Worm (Caenorhabditis elegans) whole organism, L4/young adult: ENCODE data around the gene F26C11.3.
A peak's percentile ranks its signal among the peaks of the same experiment; 100 is the strongest.

Experiments
- W03F9.2 ChIP-seq: fragments of 150-350 bp; optimal IDR thresholded peaks from 2 replicates; lab custom pipeline; 2014; ENCODE audit warnings: missing biosample characterization, missing genetic modification characterization
- dao-5 ChIP-seq: sonication (generic microtip); optimal IDR thresholded peaks from 2 replicates; lab custom pipeline; 2016; ENCODE audit warnings: missing genotype, missing genetic modification characterization, moderate library complexity, missing compliant biosample characterization
- him-1 ChIP-seq: sonication (generic microtip); optimal IDR thresholded peaks from 2 replicates; lab custom pipeline; 2016; ENCODE audit warnings: missing genotype, missing genetic modification reagents, missing genetic modification characterization, missing compliant biosample characterization

The F26C11.3 gene

ce11 chrII:9935044-9935599, 20.2 kb upstream of the F26C11.3 start:
- TF ChIP-seq W03F9.2 (tag; lab: Kevin White, UChicago) = no peak
- no peak for TF ChIP-seq him-1 (tag; lab: Kevin White, UChicago)
- TF ChIP-seq dao-5 = no peak

- TF ChIP-seq W03F9.2 (tag; lab: Kevin White, UChicago) (no peak), him-1 (tag; lab: Kevin White, UChicago) (no peak), dao-5 (no peak)
These were observed 19.7 kb upstream of the F26C11.3 start for ce11 chrII:9934570-9934969.

- no peak for TF ChIP-seq him-1 (tag; lab: Kevin White, UChicago)
- TF ChIP-seq W03F9.2 (tag; lab: Kevin White, UChicago) = peak; percentile 24
These were observed 19.1 kb upstream of the F26C11.3 start for ce11 chrII:9933947-9934383.

- no peak for TF ChIP-seq W03F9.2 (tag; lab: Kevin White, UChicago)
- TF ChIP-seq dao-5 = no peak
- TF ChIP-seq him-1 (tag; lab: Kevin White, UChicago) = no peak
These were observed 16.6 kb upstream of the F26C11.3 start, which contains the start of gene pho-11 for ce11 chrII:9931476-9931875. Gene pho-11, plus strand, starts transcription at chrII:9931849.

- TF ChIP-seq him-1 (tag; lab: Kevin White, UChicago) = no peak
- TF ChIP-seq dao-5 = no peak
- no peak for TF ChIP-seq W03F9.2 (tag; lab: Kevin White, UChicago)
These were observed 16.1 kb upstream of the F26C11.3 start for ce11 chrII:9931012-9931411.

- TF ChIP-seq dao-5 = no peak
- TF ChIP-seq W03F9.2 (tag; lab: Kevin White, UChicago) = no peak
- TF ChIP-seq him-1 (tag; lab: Kevin White, UChicago) = no peak
These were observed 13.6 kb upstream of the F26C11.3 start for ce11 chrII:9928470-9928869.

ce11 chrII:9921622-9922269, 6.8 kb upstream of the F26C11.3 start, which contains the start of gene C05C10.2:
Gene C05C10.2, plus strand, starts transcription at chrII:9922219.
- TF ChIP-seq W03F9.2 (tag; lab: Kevin White, UChicago) (no peak), him-1 (tag; lab: Kevin White, UChicago) (no peak), dao-5 (no peak)

ce11 chrII:9920468-9920867, 5.6 kb upstream of the F26C11.3 start, which contains the start of gene pho-10:
Gene pho-10, minus strand, starts transcription at chrII:9920568.
- no peak for TF ChIP-seq W03F9.2 (tag; lab: Kevin White, UChicago)

- TF ChIP-seq him-1 (tag; lab: Kevin White, UChicago) (no peak), W03F9.2 (tag; lab: Kevin White, UChicago) (no peak), dao-5 (no peak)
These were observed 3.0 kb upstream of the F26C11.3 start, which contains the start of gene C05C10.8 for ce11 chrII:9917904-9918303. Gene C05C10.8, minus strand, starts transcription at chrII:9918004.

ce11 chrII:9916177-9916576, 1.3 kb upstream of the F26C11.3 start, which contains the start of gene F26C11.4:
Gene F26C11.4, minus strand, starts transcription at chrII:9916277.
- TF ChIP-seq him-1 (tag; lab: Kevin White, UChicago) (no peak), dao-5 (no peak), W03F9.2 (tag; lab: Kevin White, UChicago) (no peak)

- TF ChIP-seq dao-5 = no peak
- no peak for TF ChIP-seq him-1 (tag; lab: Kevin White, UChicago)
- no peak for TF ChIP-seq W03F9.2 (tag; lab: Kevin White, UChicago)
These were observed 10.4 kb downstream of the F26C11.3 start for ce11 chrII:9904459-9904858.

- TF ChIP-seq him-1 (tag; lab: Kevin White, UChicago) (no peak), W03F9.2 (tag; lab: Kevin White, UChicago) (no peak)
These were observed 14.6 kb downstream of the F26C11.3 start, which contains the start of gene unc-4 for ce11 chrII:9900276-9900675. Gene unc-4, minus strand, starts transcription at chrII:9900376.

- TF ChIP-seq dao-5 = no peak
- no peak for TF ChIP-seq him-1 (tag; lab: Kevin White, UChicago)
- TF ChIP-seq W03F9.2 (tag; lab: Kevin White, UChicago) = no peak
These were observed 16.2 kb downstream of the F26C11.3 start for ce11 chrII:9898744-9899143.

- TF ChIP-seq W03F9.2 (tag; lab: Kevin White, UChicago) (no peak), him-1 (tag; lab: Kevin White, UChicago) (no peak), dao-5 (no peak)
These were observed 19.7 kb downstream of the F26C11.3 start for ce11 chrII:9895173-9895572.
